Fruit fly (Drosophila melanogaster): ENCODE measurements around the gene CG6013.

Gene CG6013

DNA sequence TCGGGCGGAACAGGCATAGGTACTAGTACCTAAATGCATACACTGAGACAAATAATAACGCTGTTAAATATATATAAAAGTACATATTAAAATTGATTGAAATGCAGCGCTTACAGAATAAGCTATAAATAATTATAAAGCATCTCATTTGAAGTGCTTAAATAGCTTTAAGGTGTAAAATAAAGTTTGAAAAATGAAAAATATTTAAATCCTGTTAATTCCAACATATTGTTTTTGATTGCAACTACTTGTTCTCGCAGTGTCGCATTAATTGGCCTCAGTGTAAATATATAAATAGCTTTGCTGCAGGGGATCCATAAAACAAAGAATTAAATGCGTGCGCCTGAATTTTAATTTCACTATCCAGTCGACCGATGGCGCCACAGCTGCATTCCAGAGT, 27.1 kb downstream of the CG6013 start (continued):
- TF ChIP-seq row (GFP tag; IDR thresholded peaks at IDR 0.05) (no peak), unc-4 (GFP tag; IDR thresholded peaks at IDR 0.05; ENCODE audit: partially characterized antibody) (no peak), sna (GFP tag; IDR thresholded peaks at IDR 0.05; ENCODE audit: partially characterized antibody) (no peak), CG13624 (GFP tag; optimal IDR thresholded peaks at IDR 0.05) (no peak), Dll (GFP tag; IDR thresholded peaks at IDR 0.05; ENCODE audit: partially characterized antibody) (no peak), CG14014 (GFP tag; IDR thresholded peaks at IDR 0.05) (no peak), Dip3 (GFP tag; optimal IDR thresholded peaks at IDR 0.05) (no peak), CG7357 (GFP tag; IDR thresholded peaks at IDR 0.05) (no peak), Sry-δ (GFP tag; optimal IDR thresholded peaks at IDR 0.05) (no peak), CG6854 (GFP tag; optimal IDR thresholded peaks at IDR 0.05) (no peak), stwl (tag; optimal IDR thresholded peaks at IDR 0.05) (no peak), CG5180 (GFP tag; optimal IDR thresholded peaks at IDR 0.05) (no peak), lmd (GFP tag; IDR thresholded peaks at IDR 0.05) (no peak), Dek (tag; optimal IDR thresholded peaks at IDR 0.05) (no peak), fd102C (GFP tag; optimal IDR thresholded peaks at IDR 0.05) (no peak)

DNA sequence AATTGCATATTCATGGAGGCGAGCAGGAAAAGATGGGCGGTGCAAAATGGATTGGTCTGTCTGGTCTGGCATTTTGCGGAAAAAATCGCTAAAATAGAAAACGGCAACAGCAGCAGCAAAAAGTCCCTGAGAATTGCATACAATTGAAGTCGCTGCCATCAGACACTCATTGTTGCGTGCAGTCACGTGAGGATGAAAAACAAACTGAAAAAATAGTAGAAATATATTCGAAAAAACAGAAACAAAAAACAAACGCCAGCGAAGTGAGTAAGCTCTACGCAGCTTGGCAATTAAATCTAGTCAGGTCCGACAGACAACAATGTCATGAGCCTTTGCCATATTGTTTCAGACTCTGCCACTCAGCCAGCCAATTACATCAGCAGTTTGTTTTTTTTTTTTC, 28.0 kb downstream of the CG6013 start:
- 0 out of 3 replicates have a peak, but pooled peaks have one; percentile 3 for TF ChIP-seq knrl (GFP tag; IDR thresholded peaks at IDR 0.05; ENCODE audit: partially characterized antibody)
- no peak for TF ChIP-seq Usf (GFP tag; optimal IDR thresholded peaks at IDR 0.05)

DNA sequence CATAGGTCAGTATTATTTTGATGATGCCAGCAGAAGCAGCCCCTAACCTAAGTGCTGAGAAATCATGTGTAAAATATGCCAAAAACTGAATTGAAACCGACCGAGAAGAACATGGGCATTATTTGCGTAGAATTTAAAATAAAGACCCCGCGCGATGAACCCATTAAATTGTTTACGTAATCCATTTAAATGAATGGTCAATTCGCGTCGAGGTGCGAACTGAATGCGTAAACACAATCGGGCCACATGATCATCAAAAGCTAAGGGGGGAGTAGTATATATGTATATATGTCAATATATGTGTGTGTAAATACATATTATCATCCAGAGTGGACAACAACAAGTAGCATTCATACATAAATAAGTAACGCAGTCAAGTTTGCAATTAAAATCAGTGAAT, 28.9 kb downstream of the CG6013 start:
- no peak for TF ChIP-seq sr (GFP tag; IDR thresholded peaks at IDR 0.05)
- no peak for TF ChIP-seq pzg (GFP tag; optimal IDR thresholded peaks at IDR 0.05)
- peak; percentile 17 for TF ChIP-seq nau (GFP tag; optimal IDR thresholded peaks at IDR 0.05)
- peak; percentile 20 for TF ChIP-seq Med (GFP tag)
- TF ChIP-seq CG31441 (GFP tag; IDR thresholded peaks at IDR 0.05) = 0 out of 2 replicates have a peak, but pooled peaks have one; percentile 9
- peak; percentile 12 for TF ChIP-seq gro (GFP tag; optimal IDR thresholded peaks at IDR 0.05)
- peak in 1 of 2 experiments; percentile 78 for TF ChIP-seq Pdp1 (GFP tag; optimal IDR thresholded peaks at IDR 0.05)
- peak; percentile 4 for TF ChIP-seq CG15269 (tag; optimal IDR thresholded peaks at IDR 0.05)
- TF ChIP-seq CG8290 (GFP tag; optimal IDR thresholded peaks at IDR 0.05) = no peak
- TF ChIP-seq CG8290 (tag; optimal IDR thresholded peaks at IDR 0.05) = peak in 1 of 2 experiments; percentile 20
- peak; percentile 30 for TF ChIP-seq sd (tag; optimal IDR thresholded peaks at IDR 0.05)
- no peak for TF ChIP-seq CG4820 (GFP tag; optimal IDR thresholded peaks at IDR 0.05)
- TF ChIP-seq sug (tag; optimal IDR thresholded peaks at IDR 0.05) = peak; percentile 24
- TF ChIP-seq hkb (optimal IDR thresholded peaks at IDR 0.05) = no peak
- TF ChIP-seq hkb (GFP tag; IDR thresholded peaks at IDR 0.05) = 0 out of 2 replicates have a peak, but pooled peaks have one; percentile 6
- TF ChIP-seq ATbp (GFP tag; optimal IDR thresholded peaks at IDR 0.05) = peak; percentile 28
- peak; percentile 59; the same call in 1 of the 3 replicates for TF ChIP-seq otp (GFP tag; IDR thresholded peaks at IDR 0.05)
- TF ChIP-seq wek (GFP tag; optimal IDR thresholded peaks at IDR 0.05) = peak; percentile 22
- TF ChIP-seq Asciz (GFP tag; optimal IDR thresholded peaks at IDR 0.05) = peak; percentile 54
- peak; percentile 11 for TF ChIP-seq CG12071 (GFP tag; optimal IDR thresholded peaks at IDR 0.05)
- TF ChIP-seq Fer3 (tag; optimal IDR thresholded peaks at IDR 0.05) = no peak
- 0 out of 4 replicates have a peak, but pooled peaks have one; percentile 15 for TF ChIP-seq chinmo (GFP tag; IDR thresholded peaks at IDR 0.05; ENCODE audit: partially characterized antibody)
- TF ChIP-seq lab (GFP tag; optimal IDR thresholded peaks at IDR 0.05) = peak; percentile 17
- TF ChIP-seq Scr (GFP tag; IDR thresholded peaks at IDR 0.05; ENCODE audit: partially characterized antibody) = no peak
- TF ChIP-seq mirr (GFP tag; optimal IDR thresholded peaks at IDR 0.05) = peak; percentile 43
- peak; percentile 56 for TF ChIP-seq abd-A (tag; optimal IDR thresholded peaks at IDR 0.05)
- peak in 1 of 2 experiments; percentile 57 for TF ChIP-seq Hr78 (GFP tag; optimal IDR thresholded peaks at IDR 0.05)
- TF ChIP-seq CG2678 (tag; optimal IDR thresholded peaks at IDR 0.05) = peak; percentile 22
- no peak for TF ChIP-seq Lim3 (GFP tag; IDR thresholded peaks at IDR 0.05)
- peak; percentile 15; the same call in 1 of the 2 replicates for TF ChIP-seq Xrp1 (GFP tag; IDR thresholded peaks at IDR 0.05)
- peak; percentile 2 for TF ChIP-seq CG3281 (GFP tag; optimal IDR thresholded peaks at IDR 0.05)

Data from whole organism, embryonic.